Worm (Caenorhabditis elegans) whole organism, young adult: ENCODE results near the gene taf-8.
A peak's percentile ranks its signal among the peaks of the same experiment; 100 is the strongest.

Source experiments
- B0019.2 ChIP-seq: fragments of 200-800 bp; sonication (Bioruptor generic); conservative IDR thresholded peaks from 2 replicates; pipeline ENCODE4 v1.3.6; 2022; ENCODE audit warnings: missing genetic modification reagents, missing genetic modification characterization, missing compliant biosample characterization
- F23B12.7 ChIP-seq: sonication (generic microtip); optimal IDR thresholded peaks from 2 replicates; lab custom pipeline; 2017; ENCODE audit warnings: missing genetic modification characterization, mild to moderate bottlenecking, missing compliant biosample characterization, antibody characterized with exemption, moderate library complexity; ENCODE audit not compliant: insufficient read depth
- F33H1.4 ChIP-seq: fragments of 200-800 bp; sonication (Bioruptor generic); IDR thresholded peaks from 2 replicates; pipeline ENCODE4 v1.3.6; 2022; ENCODE audit warnings: missing genetic modification reagents, missing genetic modification characterization, missing compliant biosample characterization
- ZK185.1 ChIP-seq: sonication (generic microtip); optimal IDR thresholded peaks from 2 replicates; lab custom pipeline; 2016; ENCODE audit warnings: mild to moderate bottlenecking, missing genetic modification characterization, missing compliant biosample characterization; ENCODE audit not compliant: poor library complexity, severe bottlenecking
- ama-1 ChIP-seq, 3 experiments: fragments of 150-350 bp in 1 of 3; sonication (generic microtip) in 2 of 3; optimal IDR thresholded peaks; 2 replicates each; lab custom pipeline; 2014 to 2018; ENCODE audit warnings: missing biosample characterization in 2 of 3, missing genetic modification characterization in 2 of 3, missing genetic modification reagents in 2 of 3
- attf-3 ChIP-seq: fragments of 200-800 bp; sonication (Bioruptor generic); conservative IDR thresholded peaks from 2 replicates; pipeline ENCODE4 v1.3.6; 2022; ENCODE audit warnings: missing genetic modification reagents, missing genetic modification characterization, missing compliant biosample characterization
- ceh-100 ChIP-seq: fragments of 200-800 bp; sonication (Bioruptor generic); IDR thresholded peaks from 2 replicates; pipeline ENCODE4 v1.3.6; 2022; ENCODE audit warnings: missing genetic modification reagents, missing genetic modification characterization, missing compliant biosample characterization
- ceh-27 ChIP-seq: fragments of 200-800 bp; sonication (Bioruptor generic); optimal IDR thresholded peaks from 2 replicates; lab custom pipeline; 2018; ENCODE audit warnings: mild to moderate bottlenecking, missing genetic modification characterization, moderate library complexity, missing compliant biosample characterization
- dpl-1 ChIP-seq: fragments of 150-350 bp; optimal IDR thresholded peaks from 2 replicates; lab custom pipeline; 2014; ENCODE audit warnings: missing biosample characterization, missing genetic modification reagents, missing genetic modification characterization
- efl-1 ChIP-seq: fragments of 150-350 bp; optimal IDR thresholded peaks from 2 replicates; lab custom pipeline; 2014; ENCODE audit warnings: missing biosample characterization, missing genetic modification reagents, missing genetic modification characterization
- egrh-3 ChIP-seq: fragments of 200-800 bp; sonication (Bioruptor generic); IDR thresholded peaks from 2 replicates; pipeline ENCODE4 v1.3.6; 2022; ENCODE audit warnings: missing genetic modification reagents, missing genetic modification characterization, missing compliant biosample characterization
- ets-4 ChIP-seq: fragments of 200-800 bp; sonication (Bioruptor generic); optimal IDR thresholded peaks from 2 replicates; lab custom pipeline; 2018; ENCODE audit warnings: mild to moderate bottlenecking, missing genetic modification characterization, missing compliant biosample characterization
- fkh-3 ChIP-seq: sonication (generic microtip); optimal IDR thresholded peaks from 2 replicates; lab custom pipeline; 2016; ENCODE audit warnings: mild to moderate bottlenecking, missing genetic modification characterization, missing compliant biosample characterization
- hrde-1 ChIP-seq: sonication (generic microtip); optimal IDR thresholded peaks from 2 replicates; lab custom pipeline; 2016; ENCODE audit warnings: missing genetic modification characterization, mild to moderate bottlenecking, missing compliant biosample characterization, moderate library complexity, missing genotype, missing genetic modification reagents, borderline replicate concordance
- hsf-1 ChIP-seq: fragments of 200-800 bp; sonication (Bioruptor generic); IDR thresholded peaks from 2 replicates; pipeline ENCODE4 v1.3.6; 2022; ENCODE audit warnings: missing genetic modification reagents, missing genetic modification characterization, missing compliant biosample characterization
- lin-35 ChIP-seq, 3 experiments: fragments of 150-350 bp in 2 of 3; sonication (generic microtip) in 1 of 3; optimal IDR thresholded peaks; 2 replicates each; lab custom pipeline; 2014 to 2018; ENCODE audit warnings: missing biosample characterization in 3 of 3, missing genetic modification characterization in 3 of 3, missing genetic modification reagents in 3 of 3
- lin-40 ChIP-seq: sonication (generic microtip); optimal IDR thresholded peaks from 2 replicates; lab custom pipeline; 2016; ENCODE audit warnings: missing genetic modification characterization, mild to moderate bottlenecking, missing compliant biosample characterization, missing genotype, missing genetic modification reagents
- lin-54 ChIP-seq: fragments of 200-800 bp; sonication (Bioruptor generic); optimal IDR thresholded peaks from 2 replicates; lab custom pipeline; 2018; ENCODE audit warnings: mild to moderate bottlenecking, missing genetic modification characterization, missing compliant biosample characterization
- madf-3 ChIP-seq: fragments of 200-800 bp; sonication (Bioruptor generic); IDR thresholded peaks from 2 replicates; pipeline ENCODE4 v1.3.6; 2022; ENCODE audit warnings: missing genetic modification reagents, missing genetic modification characterization, missing compliant biosample characterization
- madf-6 ChIP-seq: fragments of 200-800 bp; sonication (Bioruptor generic); IDR thresholded peaks from 2 replicates; pipeline ENCODE4 v1.3.6; 2022; ENCODE audit warnings: missing genetic modification reagents, missing genetic modification characterization, missing compliant biosample characterization
- mcd-1 ChIP-seq: fragments of 200-800 bp; sonication (Bioruptor generic); IDR thresholded peaks from 2 replicates; pipeline ENCODE4 v1.3.6; 2022; ENCODE audit warnings: missing genetic modification reagents, missing genetic modification characterization, missing compliant biosample characterization
- mes-4 ChIP-seq: sonication (generic microtip); optimal IDR thresholded peaks from 2 replicates; lab custom pipeline; 2016; ENCODE audit warnings: missing genotype, missing genetic modification characterization, missing compliant biosample characterization
- nhr-179 ChIP-seq: sonication (generic microtip); optimal IDR thresholded peaks from 2 replicates; lab custom pipeline; 2016; ENCODE audit warnings: mild to moderate bottlenecking, missing genetic modification characterization, missing compliant biosample characterization
- pha-4 ChIP-seq: fragments of 150-350 bp; sonication (generic microtip); optimal IDR thresholded peaks from 2 replicates; lab custom pipeline; 2014; ENCODE audit warnings: missing biosample characterization, missing genetic modification reagents, missing genetic modification characterization
- snpc-1.3 ChIP-seq: sonication (generic microtip); optimal IDR thresholded peaks from 2 replicates; lab custom pipeline; 2017; ENCODE audit warnings: missing genetic modification characterization, mild to moderate bottlenecking, missing compliant biosample characterization, antibody characterized with exemption, moderate library complexity, missing genotype, missing genetic modification reagents; ENCODE audit not compliant: insufficient read depth
- snpc-4 ChIP-seq, 5 experiments: fragments of 150-350 bp in 1 of 5; sonication (generic microtip) in 4 of 5; optimal IDR thresholded peaks; 2 replicates each; lab custom pipeline; 2014 to 2018; ENCODE audit warnings: missing genetic modification characterization in 5 of 5, missing biosample characterization in 3 of 5, antibody characterized with exemption in 2 of 5, mild to moderate bottlenecking in 2 of 5, missing compliant biosample characterization in 2 of 5, missing genotype in 2 of 5, moderate library complexity in 2 of 5, missing genetic modification reagents in 1 of 5
- somi-1 ChIP-seq: fragments of 200-800 bp; sonication (Bioruptor generic); optimal IDR thresholded peaks from 2 replicates; lab custom pipeline; 2018; ENCODE audit warnings: mild to moderate bottlenecking, missing genetic modification characterization, missing compliant biosample characterization
- sptf-2 ChIP-seq: fragments of 200-800 bp; sonication (Bioruptor generic); optimal IDR thresholded peaks from 2 replicates; lab custom pipeline; 2018; ENCODE audit warnings: mild to moderate bottlenecking, missing genetic modification characterization, missing compliant biosample characterization
- ztf-18 ChIP-seq: sonication (generic microtip); optimal IDR thresholded peaks from 2 replicates; lab custom pipeline; 2016; ENCODE audit warnings: missing genotype, mild to moderate bottlenecking, missing genetic modification characterization, missing compliant biosample characterization
- ztf-26 ChIP-seq: sonication (generic microtip); optimal IDR thresholded peaks from 2 replicates; lab custom pipeline; 2017; ENCODE audit warnings: missing genetic modification characterization, missing compliant biosample characterization
- ztf-3 ChIP-seq: fragments of 200-800 bp; sonication (Bioruptor generic); optimal IDR thresholded peaks from 2 replicates; lab custom pipeline; 2018; ENCODE audit warnings: mild to moderate bottlenecking, missing genetic modification characterization, missing compliant biosample characterization

taf-8 gene

ce11 chrII:9691839-9692238 lies 22.7 kb downstream of the taf-8 start, which contains the start of gene nlp-11:
TSS of gene nlp-11 (minus strand) at chrII:9691939.
- no peak for TF ChIP-seq ceh-100 (GFP tag; lab: Robert Waterston, UW)
- TF ChIP-seq ets-4 (GFP tag; lab: Kevin White, UChicago), result no peak
- TF ChIP-seq somi-1 (GFP tag; lab: Kevin White, UChicago), result no peak
- TF ChIP-seq, all 124 proteins: peak for 0

DNA sequence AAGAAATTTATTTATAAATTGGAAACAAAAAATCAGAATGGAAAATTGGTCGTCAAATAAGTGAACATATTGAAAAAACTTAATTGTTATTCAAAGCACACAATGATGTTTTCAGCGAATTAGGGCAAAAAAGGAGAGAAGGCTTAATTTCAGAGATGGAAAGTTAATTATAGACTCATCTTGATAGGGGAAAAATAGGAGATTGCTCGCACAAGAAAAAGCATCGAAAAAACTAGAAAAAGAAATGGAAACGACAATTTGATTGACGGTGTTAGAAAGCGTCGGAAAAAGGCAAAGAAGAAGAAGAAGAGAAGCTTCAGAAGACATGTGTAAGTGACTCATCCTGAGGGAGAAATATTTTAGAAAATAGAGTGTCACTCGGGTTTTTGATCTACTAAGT lies 26.8 kb downstream of the taf-8 start:
- TF ChIP-seq dpl-1 (GFP tag; lab: Kevin White, UChicago), result no peak

DNA sequence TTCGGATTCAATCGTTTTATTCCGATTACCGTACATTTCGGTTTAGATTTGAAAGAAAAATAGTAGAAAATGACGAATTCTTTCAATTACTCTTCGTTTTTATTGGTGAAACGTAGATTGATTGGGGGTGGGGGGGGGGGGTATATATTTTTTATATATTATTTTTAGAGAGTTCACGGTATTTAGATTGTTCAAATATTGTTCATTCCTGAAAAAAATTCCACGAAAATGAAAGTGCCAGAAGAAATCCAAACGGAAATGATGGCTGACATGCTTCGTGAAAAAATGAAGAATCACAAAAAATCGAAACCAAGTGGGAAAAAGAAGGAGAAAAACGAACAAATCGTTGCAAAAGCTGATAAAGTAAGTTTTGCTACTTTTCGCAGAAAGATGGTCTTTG lies 31.2 kb downstream of the taf-8 start, which contains the start of the genes Y53C12A.8 and Y53C12A.7:
Gene Y53C12A.8 (minus strand): TSS at position 101 of the 400 bp plus-strand sequence.
Gene Y53C12A.7 (plus strand): TSS at position 181 of the 400 bp plus-strand sequence.
- no peak for TF ChIP-seq snpc-1.3 (tag; lab: Kevin White, UChicago)
- TF ChIP-seq hsf-1, result no peak
- TF ChIP-seq hrde-1 (tag; lab: Kevin White, UChicago), result no peak

- TF ChIP-seq ama-1 (optimal IDR thresholded peaks at IDR 0.05; lab: Kevin White, UChicago) (no peak), ama-1 (GFP tag; optimal IDR thresholded peaks at IDR 0.05; lab: Kevin White, UChicago) (peak in 1 of 2 experiments; percentile 10), snpc-4 (GFP tag; optimal IDR thresholded peaks at IDR 0.05; lab: Kevin White, UChicago) (no peak), snpc-4 (tag; optimal IDR thresholded peaks at IDR 0.05; lab: Kevin White, UChicago) (no peak), nhr-179 (tag; lab: Kevin White, UChicago) (no peak)
These were observed 34.5 kb downstream of the taf-8 start, which contains the start of gene mop-25.2 for ce11 chrII:9703601-9704000. TSS of gene mop-25.2 (minus strand) at chrII:9703701.

ce11 chrII:9704746-9705145 lies 35.6 kb downstream of the taf-8 start, which contains the start of gene Y53C12A.10:
TSS of gene Y53C12A.10 (minus strand) at chrII:9704846.
- TF ChIP-seq sptf-2 (GFP tag; lab: Kevin White, UChicago) (no peak), pha-4 (no peak), ama-1 (optimal IDR thresholded peaks at IDR 0.05; lab: Kevin White, UChicago) (no peak), ama-1 (GFP tag; optimal IDR thresholded peaks at IDR 0.05; lab: Kevin White, UChicago) (peak in 1 of 2 experiments; percentile 10), ZK185.1 (tag; lab: Kevin White, UChicago) (no peak)
- TF ChIP-seq, all 124 proteins: peak for 1

DNA sequence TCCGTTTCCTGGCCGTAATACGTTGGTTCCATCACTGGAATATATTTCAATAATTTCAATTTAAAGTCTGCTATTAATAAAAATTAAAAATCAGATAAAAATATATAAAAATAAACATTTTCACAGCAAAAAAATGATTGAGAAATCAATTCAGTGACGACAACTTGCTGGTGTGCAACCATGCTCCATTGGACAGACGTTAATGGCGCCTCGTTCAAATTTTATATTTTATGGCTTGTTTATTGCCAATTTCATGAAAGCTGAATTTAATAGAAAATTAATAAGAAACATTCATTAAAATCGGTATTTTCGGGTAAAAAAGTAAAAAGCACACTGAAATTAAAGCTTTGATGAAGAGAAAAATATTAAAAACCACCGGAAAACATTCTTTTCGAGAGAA lies 37.1 kb downstream of the taf-8 start, which contains the start of gene Y53C12A.3:
Gene Y53C12A.3 (minus strand): TSS at position 34 of the 400 bp plus-strand sequence.
- TF ChIP-seq nhr-179 (tag; lab: Kevin White, UChicago), result no peak
- TF ChIP-seq ceh-100 (GFP tag; lab: Robert Waterston, UW), result no peak
- peak; percentile 43 for TF ChIP-seq efl-1 (GFP tag; lab: Kevin White, UChicago)
- TF ChIP-seq F33H1.4 (GFP tag; lab: Robert Waterston, UW), result no peak
- no peak for TF ChIP-seq egrh-3 (GFP tag; lab: Robert Waterston, UW)
- no peak for TF ChIP-seq B0019.2 (GFP tag; lab: Robert Waterston, UW)
- TF ChIP-seq ztf-26 (tag; lab: Kevin White, UChicago), result no peak
- no peak for TF ChIP-seq fkh-3 (tag; lab: Kevin White, UChicago)
- no peak for TF ChIP-seq ceh-27 (GFP tag; lab: Kevin White, UChicago)
- TF ChIP-seq mcd-1 (GFP tag; lab: Robert Waterston, UW), result peak; percentile 78
- TF ChIP-seq lin-54 (GFP tag; lab: Kevin White, UChicago), result peak; percentile 79
- TF ChIP-seq madf-6 (GFP tag; lab: Robert Waterston, UW), result no peak
- TF ChIP-seq lin-35 (GFP tag; optimal IDR thresholded peaks at IDR 0.05; lab: Kevin White, UChicago), result peak in 1 of 3 experiments; percentile 72
- peak; percentile 32 for TF ChIP-seq F23B12.7 (tag; lab: Kevin White, UChicago)
- no peak for TF ChIP-seq ztf-18 (tag; lab: Kevin White, UChicago)
- TF ChIP-seq attf-3 (GFP tag; lab: Robert Waterston, UW), result no peak
- no peak for TF ChIP-seq mes-4 (tag; lab: Kevin White, UChicago)
- TF ChIP-seq dpl-1 (GFP tag; lab: Kevin White, UChicago), result peak; percentile 8
- no peak for TF ChIP-seq ztf-3 (GFP tag; lab: Kevin White, UChicago)
- TF ChIP-seq lin-40, result no peak
- TF ChIP-seq madf-3 (GFP tag; lab: Robert Waterston, UW), result no peak
- TF ChIP-seq, all 124 proteins: peak for 6
